Fruit fly (Drosophila melanogaster): ENCODE measurements around the gene Taf12.

The Taf12 gene

dm6 chr3R:11661712-11662111 lies 17.8 kb downstream of the Taf12 start (continued):
- peak; percentile 63 for TF ChIP-seq Ada2b (GFP tag; IDR thresholded peaks at IDR 0.05)
- TF ChIP-seq vnd (GFP tag; IDR thresholded peaks at IDR 0.05; ENCODE audit: partially characterized antibody) = no peak
- no peak for TF ChIP-seq CG8290 (GFP tag; optimal IDR thresholded peaks at IDR 0.05)
- peak in 1 of 2 experiments; percentile 57 for TF ChIP-seq CG8290 (tag; optimal IDR thresholded peaks at IDR 0.05)
- TF ChIP-seq ttk (GFP tag; IDR thresholded peaks at IDR 0.05) = 0 out of 2 replicates have a peak, but pooled peaks have one; percentile 42
- no peak for TF ChIP-seq peb (GFP tag; IDR thresholded peaks at IDR 0.05)
- TF ChIP-seq run (tag; optimal IDR thresholded peaks at IDR 0.05) = peak; percentile 38
- peak in 1 of 2 experiments; percentile 21 for TF ChIP-seq chif (GFP tag; optimal IDR thresholded peaks at IDR 0.05)
- TF ChIP-seq Chrac-16 (GFP tag; optimal IDR thresholded peaks at IDR 0.05) = peak; percentile 7
- peak; percentile 60; the same call in 1 of the 2 replicates for TF ChIP-seq Awh (GFP tag; IDR thresholded peaks at IDR 0.05)
- TF ChIP-seq h (optimal IDR thresholded peaks at IDR 0.05) = no peak
- peak; percentile 61 for TF ChIP-seq unpg (GFP tag; optimal IDR thresholded peaks at IDR 0.05)
- peak; percentile 70 for TF ChIP-seq dysf (GFP tag; IDR thresholded peaks at IDR 0.05)
- TF ChIP-seq CG17328 (GFP tag; IDR thresholded peaks at IDR 0.05) = peak; percentile 54; the same call in 1 of the 2 replicates
- TF ChIP-seq Rfx (GFP tag; IDR thresholded peaks at IDR 0.05) = peak; percentile 54
- peak; percentile 50; the same call in 1 of the 3 replicates for TF ChIP-seq so (GFP tag; IDR thresholded peaks at IDR 0.05)
- TF ChIP-seq tgo (GFP tag; IDR thresholded peaks at IDR 0.05) = peak; percentile 44; the same call in 1 of the 3 replicates
- TF ChIP-seq Dek (tag; optimal IDR thresholded peaks at IDR 0.05) = peak; percentile 38
- TF ChIP-seq sisA (GFP tag; IDR thresholded peaks at IDR 0.05) = peak; percentile 41
- no peak for TF ChIP-seq D19B (GFP tag; optimal IDR thresholded peaks at IDR 0.05)
- peak; percentile 8 for TF ChIP-seq CG4854 (GFP tag; optimal IDR thresholded peaks at IDR 0.05)
- TF ChIP-seq sqz (GFP tag; optimal IDR thresholded peaks at IDR 0.05) = peak; percentile 3
- peak; percentile 11 for TF ChIP-seq Jarid2 (GFP tag; optimal IDR thresholded peaks at IDR 0.05)
- TF ChIP-seq GATAe (GFP tag; conservative IDR thresholded peaks at IDR 0.05) = no peak
- peak; percentile 56 for TF ChIP-seq CoRest (tag; optimal IDR thresholded peaks at IDR 0.05)
- TF ChIP-seq Oli (tag; optimal IDR thresholded peaks at IDR 0.05) = peak; percentile 71
- TF ChIP-seq Ets65A (GFP tag) = peak; percentile 56
- TF ChIP-seq Xbp1 (GFP tag; optimal IDR thresholded peaks at IDR 0.05) = peak; percentile 27
- peak; percentile 51 for TF ChIP-seq CG13296 (GFP tag; optimal IDR thresholded peaks at IDR 0.05)
- peak in 1 of 2 experiments; percentile 84 for TF ChIP-seq Hr51 (GFP tag; optimal IDR thresholded peaks at IDR 0.05)
- TF ChIP-seq CG10267 (tag; optimal IDR thresholded peaks at IDR 0.05) = peak; percentile 21
- TF ChIP-seq trem (tag; optimal IDR thresholded peaks at IDR 0.05) = no peak
- TF ChIP-seq Nf-YA (GFP tag; IDR thresholded peaks at IDR 0.05) = no peak
- no peak for TF ChIP-seq Lpt (GFP tag; optimal IDR thresholded peaks at IDR 0.05)
- TF ChIP-seq D19A (tag; optimal IDR thresholded peaks at IDR 0.05) = peak; percentile 23
- TF ChIP-seq zfh1 (GFP tag; IDR thresholded peaks at IDR 0.05) = 0 out of 3 replicates have a peak, but pooled peaks have one; percentile 28
- peak; percentile 20 for TF ChIP-seq CG4707 (GFP tag; optimal IDR thresholded peaks at IDR 0.05)
- TF ChIP-seq grn (GFP tag; optimal IDR thresholded peaks at IDR 0.05) = no peak
- peak; percentile 79 for TF ChIP-seq CG11504 (tag; optimal IDR thresholded peaks at IDR 0.05)
- no peak for TF ChIP-seq jigr1 (GFP tag; IDR thresholded peaks at IDR 0.05)
- no peak for TF ChIP-seq hbn (GFP tag; IDR thresholded peaks at IDR 0.05; ENCODE audit: partially characterized antibody)
- peak; percentile 83 for TF ChIP-seq CG15269 (tag; optimal IDR thresholded peaks at IDR 0.05)
- no peak for TF ChIP-seq CG12299 (tag; optimal IDR thresholded peaks at IDR 0.05)
- TF ChIP-seq CG11695 (GFP tag; IDR thresholded peaks at IDR 0.05) = peak; percentile 57; the same call in 1 of the 3 replicates
- peak; percentile 17 for TF ChIP-seq gsb-n (tag; optimal IDR thresholded peaks at IDR 0.05)
- TF ChIP-seq CG17361 (GFP tag; IDR thresholded peaks at IDR 0.05) = 0 out of 3 replicates have a peak, but pooled peaks have one; percentile 38
- no peak; the same call in 1 of the 2 replicates for TF ChIP-seq esg (GFP tag; conservative IDR thresholded peaks at IDR 0.05)
- no peak for TF ChIP-seq CG34224 (GFP tag; IDR thresholded peaks at IDR 0.05; ENCODE audit: partially characterized antibody)
- peak; percentile 23; the same call in 1 of the 2 replicates for TF ChIP-seq E2f1 (GFP tag; IDR thresholded peaks at IDR 0.05)
- no peak for TF ChIP-seq Sin3A (optimal IDR thresholded peaks at IDR 0.05)
- peak; percentile 50 for TF ChIP-seq CG17385 (GFP tag; optimal IDR thresholded peaks at IDR 0.05)
- TF ChIP-seq ssp (GFP tag; IDR thresholded peaks at IDR 0.05) = 0 out of 2 replicates have a peak, but pooled peaks have one; percentile 21

All from whole organism, embryonic.